Worm (Caenorhabditis elegans): ENCODE results near the gene F07H5.13.

F07H5.13 gene

ce11 chrII:8770675-8771074, 19.7 kb upstream of the F07H5.13 start, which contains the start of gene let-19:
Gene let-19, plus strand, starts transcription at chrII:8770975.
- TF ChIP-seq ztf-18 (tag; optimal IDR thresholded peaks at IDR 0.05) (no peak), F55B11.4 (tag; optimal IDR thresholded peaks at IDR 0.05; ENCODE audit: borderline replicate concordance, insufficient read depth) (no peak), sea-2 (GFP tag; IDR thresholded peaks at IDR 0.05) (no peak), dox-1 (GFP tag; IDR thresholded peaks at IDR 0.05) (no peak), gei-17 (GFP tag; optimal IDR thresholded peaks at IDR 0.05) (no peak), atf-7 (tag; optimal IDR thresholded peaks at IDR 0.05) (no peak), ceh-79 (tag; optimal IDR thresholded peaks at IDR 0.05) (no peak), egrh-3 (GFP tag; IDR thresholded peaks at IDR 0.05) (no peak), aptf-2 (GFP tag; conservative IDR thresholded peaks at IDR 0.05) (no peak), hsf-1 (GFP tag; IDR thresholded peaks at IDR 0.05) (no peak), F10E7.11 (tag; optimal IDR thresholded peaks at IDR 0.05) (no peak), pbrm-1 (GFP tag; IDR thresholded peaks at IDR 0.05) (no peak), F39B2.1 (GFP tag; IDR thresholded peaks at IDR 0.05) (no peak), nhr-27 (tag; optimal IDR thresholded peaks at IDR 0.05) (no peak), mes-4 (tag; optimal IDR thresholded peaks at IDR 0.05) (no peak), Y53F4B.3 (GFP tag; IDR thresholded peaks at IDR 0.05) (no peak), xnd-1 (tag; optimal IDR thresholded peaks at IDR 0.05) (no peak), mel-28 (tag; optimal IDR thresholded peaks at IDR 0.05; ENCODE audit: borderline replicate concordance) (no peak), dpl-1 (GFP tag; optimal IDR thresholded peaks at IDR 0.05) (no peak), nhr-120 (GFP tag; IDR thresholded peaks at IDR 0.05) (no peak)

ce11 chrII:8776504-8776903, 13.9 kb upstream of the F07H5.13 start:
- TF ChIP-seq unc-62 (GFP tag; optimal IDR thresholded peaks at IDR 0.05) (no peak), hlh-12 (tag; optimal IDR thresholded peaks at IDR 0.05) (no peak), B0035.1 (tag; optimal IDR thresholded peaks at IDR 0.05) (no peak), attf-5 (GFP tag; optimal IDR thresholded peaks at IDR 0.05) (no peak), F33H1.4 (GFP tag; IDR thresholded peaks at IDR 0.05) (no peak), ztf-28 (GFP tag; IDR thresholded peaks at IDR 0.05) (no peak), lir-1 (GFP tag; conservative IDR thresholded peaks at IDR 0.05) (no peak), aptf-2 (GFP tag; conservative IDR thresholded peaks at IDR 0.05) (no peak), let-607 (tag; optimal IDR thresholded peaks at IDR 0.05) (no peak), athp-1 (tag; optimal IDR thresholded peaks at IDR 0.05) (no peak), F52B5.7 (tag; optimal IDR thresholded peaks at IDR 0.05) (no peak), tbx-9 (tag; optimal IDR thresholded peaks at IDR 0.05; ENCODE audit: borderline replicate concordance) (no peak), aptf-3 (GFP tag; IDR thresholded peaks at IDR 0.05) (no peak), hlh-26 (GFP tag; conservative IDR thresholded peaks at IDR 0.05) (no peak), gei-17 (GFP tag; optimal IDR thresholded peaks at IDR 0.05) (no peak), nhr-80 (tag; optimal IDR thresholded peaks at IDR 0.05) (no peak)

ce11 chrII:8783451-8783967, 6.8 kb upstream of the F07H5.13 start, which contains the start of gene sgn-1:
Gene sgn-1, minus strand, starts transcription at chrII:8783670.
- TF ChIP-seq F37B4.10 (GFP tag; IDR thresholded peaks at IDR 0.05) (no peak), F23B12.7 (tag; optimal IDR thresholded peaks at IDR 0.05; ENCODE audit: insufficient read depth) (no peak), ekl-4 (GFP tag; IDR thresholded peaks at IDR 0.05) (no peak), snpc-1.1 (tag; optimal IDR thresholded peaks at IDR 0.05; ENCODE audit: insufficient read depth) (no peak), dpl-1 (GFP tag; optimal IDR thresholded peaks at IDR 0.05) (no peak), Y67H2A.10 (GFP tag; conservative IDR thresholded peaks at IDR 0.05) (no peak), lin-40 (tag; optimal IDR thresholded peaks at IDR 0.05) (no peak)
